Fruit fly (Drosophila melanogaster) Kc167 (cell line): Measurements from ENCODE around the gene CG46059.

Experiments used
- Myc ChIP-seq: fragments of >200 bp; optimal IDR thresholded peaks from 2 replicates; lab custom pipeline; 2017; ENCODE audit warnings: missing external identifiers
- Sin3A ChIP-seq: fragments of >200 bp; optimal IDR thresholded peaks from 2 replicates; lab custom pipeline; 2018; ENCODE audit warnings: missing external identifiers
- h ChIP-seq: fragments of >200 bp; optimal IDR thresholded peaks from 3 replicates; lab custom pipeline; 2018; ENCODE audit warnings: missing external identifiers
- insv ChIP-seq: fragments of >200 bp; optimal IDR thresholded peaks from 3 replicates; lab custom pipeline; 2018; ENCODE audit warnings: missing external identifiers
- psq ChIP-seq: fragments of >200 bp; optimal IDR thresholded peaks from 2 replicates; lab custom pipeline; 2017; ENCODE audit warnings: missing external identifiers
- ttk ChIP-seq: sonication (Bioruptor generic); optimal IDR thresholded peaks from 2 replicates; lab custom pipeline; 2017; ENCODE audit warnings: missing external identifiers

CG46059 gene

dm6 chr2L:19204546-19204945, 21.0 kb upstream of the CG46059 start:
- no peak for TF ChIP-seq psq (lab: Kevin White, UChicago)
- no peak for TF ChIP-seq ttk (lab: Kevin White, UChicago)

dm6 chr2L:19201841-19202240, 18.3 kb upstream of the CG46059 start:
- TF ChIP-seq insv (lab: Kevin White, UChicago) = no peak
- TF ChIP-seq ttk (lab: Kevin White, UChicago) = no peak
- TF ChIP-seq Myc = no peak

DNA sequence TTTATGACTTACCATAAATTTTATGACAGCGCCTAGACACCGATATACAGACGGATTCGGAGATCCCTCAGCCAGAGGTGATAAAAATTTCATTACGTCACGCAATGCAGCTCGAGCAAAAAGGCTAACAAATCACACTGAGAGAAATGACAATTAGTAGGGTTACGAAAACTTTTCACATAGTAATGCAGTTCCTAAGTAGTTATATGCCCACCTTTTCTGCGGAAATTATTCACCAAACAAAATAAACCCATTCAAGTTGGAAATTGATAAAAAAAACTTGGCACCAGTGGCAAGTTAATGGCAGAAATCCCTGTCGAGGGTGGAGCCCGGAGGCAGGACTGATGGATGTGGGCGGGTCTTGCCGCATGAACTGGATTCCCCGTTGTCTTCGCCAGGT, 16.6 kb upstream of the CG46059 start:
- TF ChIP-seq psq (lab: Kevin White, UChicago) = no peak

DNA sequence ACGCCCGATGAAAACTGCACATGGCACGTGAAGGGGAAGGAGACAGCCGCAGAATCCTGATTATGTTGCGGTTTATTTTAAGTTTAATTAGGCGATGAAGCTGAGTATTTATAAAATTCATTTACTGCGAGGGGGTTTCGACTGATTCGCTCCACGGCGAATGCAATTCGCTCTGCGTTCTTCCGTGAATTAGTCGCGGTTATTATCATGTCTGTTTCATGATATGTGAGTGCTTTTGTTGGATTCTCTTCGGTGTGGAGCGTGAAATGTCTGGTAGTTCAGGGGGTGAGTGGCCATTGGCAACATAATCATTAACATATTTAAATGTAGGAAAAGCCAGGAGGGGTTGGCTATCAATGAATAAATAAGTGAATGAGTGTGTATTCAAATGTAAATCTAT, 14.8 kb upstream of the CG46059 start:
- TF ChIP-seq Myc = no peak
- TF ChIP-seq insv (lab: Kevin White, UChicago) = no peak
- no peak for TF ChIP-seq psq (lab: Kevin White, UChicago)
- TF ChIP-seq ttk (lab: Kevin White, UChicago) = no peak
- TF ChIP-seq Sin3A (lab: Kevin White, UChicago) = no peak
- no peak for TF ChIP-seq h (lab: Kevin White, UChicago)

DNA sequence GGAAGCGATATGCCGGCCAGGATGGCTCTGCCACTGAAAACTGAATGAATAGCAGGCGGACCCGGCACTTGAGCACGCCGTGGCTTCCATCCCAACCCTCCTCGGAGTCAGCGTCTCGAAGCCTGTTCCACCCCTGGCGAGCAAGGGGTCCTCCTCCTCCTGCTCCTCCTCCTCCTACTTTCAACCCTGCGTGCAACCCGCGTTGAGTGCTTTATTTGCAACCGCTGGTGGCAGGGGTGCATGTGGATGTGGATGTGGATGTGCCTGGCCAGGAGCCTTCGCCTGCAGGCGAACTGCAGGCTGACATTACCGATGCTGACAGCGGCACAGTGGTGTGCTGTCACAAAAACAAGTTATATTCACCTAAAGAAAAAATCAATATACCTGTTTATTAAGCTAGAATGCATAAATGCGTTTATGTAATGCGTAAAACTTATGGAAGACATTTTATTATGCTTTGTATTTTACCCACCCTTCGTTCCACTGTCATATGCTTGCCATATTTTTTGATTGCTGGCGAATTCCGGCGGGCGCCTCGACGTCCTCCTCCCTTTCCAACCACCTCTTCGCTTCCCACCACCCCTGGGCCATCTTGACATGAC, 13.0 kb upstream of the CG46059 start:
- no peak for TF ChIP-seq psq (lab: Kevin White, UChicago)
- TF ChIP-seq insv (lab: Kevin White, UChicago) = no peak
- no peak for TF ChIP-seq Myc
- no peak for TF ChIP-seq ttk (lab: Kevin White, UChicago)
- TF ChIP-seq Sin3A (lab: Kevin White, UChicago) = no peak
- TF ChIP-seq h (lab: Kevin White, UChicago) = no peak

DNA sequence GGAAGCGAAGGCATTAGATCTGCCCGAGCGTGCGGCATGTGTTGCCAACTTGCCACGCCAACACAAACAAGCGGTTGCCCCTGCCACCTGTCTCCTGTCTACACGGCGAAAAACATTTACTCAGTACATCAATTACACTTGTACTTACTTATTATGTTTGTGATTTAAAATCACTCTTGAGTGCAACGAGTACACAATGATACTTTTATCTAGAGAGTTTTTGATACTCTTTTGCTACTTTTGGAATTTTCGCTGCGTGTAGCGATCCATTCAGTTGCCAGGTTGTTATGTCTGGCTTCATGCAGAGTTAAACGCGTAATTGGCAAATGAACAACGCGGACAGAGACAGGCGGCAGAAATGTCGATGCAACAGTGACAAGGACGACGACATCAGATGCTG, 10.1 kb upstream of the CG46059 start:
- TF ChIP-seq psq (lab: Kevin White, UChicago) (no peak), Myc (no peak), h (lab: Kevin White, UChicago) (no peak), ttk (lab: Kevin White, UChicago) (no peak), Sin3A (lab: Kevin White, UChicago) (no peak), insv (lab: Kevin White, UChicago) (no peak)

DNA sequence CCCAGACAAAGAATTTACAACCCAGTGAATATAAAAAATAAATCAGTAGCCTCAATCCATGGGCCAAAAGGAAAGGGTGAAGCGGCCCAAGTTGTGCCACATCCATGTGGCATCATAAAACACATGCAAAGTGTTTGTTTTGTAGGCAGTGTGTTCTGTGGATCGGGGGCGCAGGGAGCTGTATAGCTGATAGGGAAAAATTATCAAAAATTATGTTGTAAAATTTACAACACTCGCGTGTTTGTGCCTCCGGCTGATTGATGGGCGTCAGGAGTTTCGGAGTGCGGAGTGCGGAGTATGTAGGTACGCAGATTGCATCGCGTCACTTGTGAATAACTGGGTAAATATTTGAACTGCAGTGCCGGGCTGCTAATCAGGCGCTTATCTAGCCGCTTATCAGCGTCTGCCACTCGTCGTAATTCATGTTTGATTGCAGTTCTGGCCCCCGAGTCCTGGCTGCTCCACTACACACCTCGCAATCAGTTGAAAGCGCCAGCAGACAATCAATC, 8.3 kb upstream of the CG46059 start:
- TF ChIP-seq insv (lab: Kevin White, UChicago) (no peak), Sin3A (lab: Kevin White, UChicago) (no peak), ttk (lab: Kevin White, UChicago) (no peak), psq (lab: Kevin White, UChicago) (no peak), Myc (no peak), h (lab: Kevin White, UChicago) (no peak)

DNA sequence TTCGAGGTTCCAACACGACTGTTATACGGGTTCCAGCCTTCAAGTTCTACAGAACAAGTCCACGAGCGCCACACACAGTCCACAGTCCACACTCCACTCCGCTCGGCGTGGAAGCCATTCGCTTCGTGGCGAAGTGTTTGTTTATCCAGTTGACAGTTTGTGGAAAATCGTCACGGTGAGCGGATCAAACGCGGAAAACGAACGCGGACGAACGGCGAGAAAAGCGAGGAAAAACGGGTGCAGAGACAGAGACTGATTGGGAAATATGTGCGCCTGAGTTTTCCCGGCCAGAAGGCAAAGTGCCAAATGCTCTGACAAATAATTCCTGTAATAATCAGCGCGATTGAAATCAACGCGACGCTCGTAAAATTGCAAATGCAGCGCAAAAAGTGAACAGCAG, 6.6 kb upstream of the CG46059 start, which contains the start of gene drl:
Gene drl (plus strand): TSS at position 148 of the 400 bp plus-strand sequence.
- no peak for TF ChIP-seq ttk (lab: Kevin White, UChicago)
- no peak for TF ChIP-seq psq (lab: Kevin White, UChicago)
- no peak for TF ChIP-seq Sin3A (lab: Kevin White, UChicago)
- TF ChIP-seq h (lab: Kevin White, UChicago) = no peak
- TF ChIP-seq Myc = no peak
- TF ChIP-seq insv (lab: Kevin White, UChicago) = no peak

DNA sequence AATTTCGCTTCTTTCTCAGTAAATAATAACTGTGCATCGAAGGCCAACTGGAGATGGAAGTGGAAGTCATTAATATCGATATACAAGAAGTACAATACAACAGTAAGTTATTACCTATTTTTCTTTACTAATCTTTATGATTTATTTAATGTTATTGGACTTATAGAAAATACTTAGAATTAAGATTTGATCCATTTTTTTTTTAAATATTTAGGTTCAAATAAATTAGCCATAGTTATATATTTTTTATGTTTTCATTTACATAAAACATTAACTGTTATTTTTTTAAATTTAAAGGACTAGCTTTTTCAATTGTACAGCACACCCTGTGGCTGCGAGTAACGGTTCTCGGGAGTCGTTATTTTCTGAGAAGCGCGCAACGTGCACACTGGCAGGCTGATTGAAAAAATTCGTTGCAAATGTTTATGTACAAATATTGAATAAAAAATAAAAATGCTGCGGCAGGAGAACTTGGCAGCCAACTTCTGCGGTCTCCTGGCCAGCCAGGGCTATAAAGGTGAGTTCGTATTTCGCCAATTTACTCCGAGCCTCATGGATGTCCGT, 2.2 kb upstream of the CG46059 start, which contains the start of the genes gammaTub37C and pigeon:
Gene gammaTub37C (minus strand): TSS at position 51 of the 564 bp plus-strand sequence.
Gene pigeon (plus strand): TSS at position 368 of the 564 bp plus-strand sequence.
- TF ChIP-seq insv (lab: Kevin White, UChicago) (no peak), ttk (lab: Kevin White, UChicago) (no peak), Myc (no peak), psq (lab: Kevin White, UChicago) (no peak), Sin3A (lab: Kevin White, UChicago) (no peak), h (lab: Kevin White, UChicago) (no peak)

- TF ChIP-seq Sin3A (lab: Kevin White, UChicago) (no peak), ttk (lab: Kevin White, UChicago) (no peak), Myc (no peak), h (lab: Kevin White, UChicago) (no peak), psq (lab: Kevin White, UChicago) (no peak), insv (lab: Kevin White, UChicago) (no peak)
Observed at dm6 chr2L:19182710-19183109, 877 bp downstream of the CG46059 start, which contains the start of gene CG42688. TSS of gene CG42688 (minus strand) at chr2L:19182810.

DNA sequence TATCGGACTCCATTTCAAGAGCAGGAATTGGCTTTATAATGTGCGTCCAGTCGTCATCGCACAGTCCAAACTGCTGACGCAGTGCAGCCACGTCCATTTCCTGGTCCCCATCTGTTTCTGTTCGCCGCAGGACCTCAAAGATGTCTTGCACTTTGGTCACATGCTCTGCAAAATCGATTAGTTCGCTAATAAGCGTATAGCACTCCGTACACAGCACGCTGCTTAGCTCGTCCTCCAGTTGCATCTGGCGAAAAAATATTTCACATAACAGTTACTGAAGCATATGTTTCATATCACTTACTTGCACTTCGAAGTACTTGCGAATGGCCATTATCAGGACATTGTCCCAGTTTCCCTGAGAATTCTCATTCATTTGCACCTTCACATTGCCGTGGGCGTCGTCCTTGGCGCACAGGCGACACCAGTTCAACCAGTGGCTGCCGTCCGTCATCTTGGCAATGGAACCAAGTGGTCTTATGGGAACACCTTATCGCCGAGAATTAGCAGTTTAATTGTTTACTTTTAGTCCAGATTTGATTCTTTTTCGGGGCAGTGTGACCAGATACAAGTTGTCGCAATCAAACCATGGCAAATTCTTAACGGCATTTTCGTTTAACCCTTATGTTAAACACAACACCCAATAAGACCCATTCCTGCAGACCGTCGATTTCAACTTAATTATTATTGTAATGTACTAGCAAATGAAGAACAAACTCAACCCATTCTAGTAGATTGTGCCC, 2.3 kb downstream of the CG46059 start, which contains the start of gene CG17568:
Gene CG17568 (minus strand): TSS at position 550 of the 740 bp plus-strand sequence.
- TF ChIP-seq Sin3A (lab: Kevin White, UChicago) = no peak
- TF ChIP-seq psq (lab: Kevin White, UChicago) = no peak
- TF ChIP-seq Myc = no peak
- TF ChIP-seq insv (lab: Kevin White, UChicago) = no peak
- TF ChIP-seq h (lab: Kevin White, UChicago) = no peak
- no peak for TF ChIP-seq ttk (lab: Kevin White, UChicago)
